Worm (Caenorhabditis elegans) whole organism, L1 larva: ENCODE results near the gene ZC513.3.
A peak's percentile ranks its signal among the peaks of the same experiment; 100 is the strongest.

ENCODE experiments used
- C04F5.9 ChIP-seq: sonication (generic microtip); optimal IDR thresholded peaks from 2 replicates; lab custom pipeline; 2016; ENCODE audit warnings: missing genetic modification characterization, missing compliant biosample characterization
- C16A3.4 ChIP-seq: fragments of 150-350 bp; optimal IDR thresholded peaks from 2 replicates; lab custom pipeline; 2014; ENCODE audit warnings: missing biosample characterization, missing genetic modification characterization
- F16B12.6 ChIP-seq: fragments of 150-350 bp; optimal IDR thresholded peaks from 2 replicates; lab custom pipeline; 2014; ENCODE audit warnings: missing biosample characterization, missing genetic modification characterization
- Y116A8C.19 ChIP-seq: sonication (generic microtip); optimal IDR thresholded peaks from 2 replicates; lab custom pipeline; 2016; ENCODE audit warnings: missing compliant biosample characterization, missing genetic modification characterization, borderline replicate concordance
- alr-1 ChIP-seq: fragments of 200-800 bp; sonication (Bioruptor generic); optimal IDR thresholded peaks from 2 replicates; lab custom pipeline; 2018; ENCODE audit warnings: borderline replicate concordance, mild to moderate bottlenecking, missing genetic modification characterization, missing compliant biosample characterization
- aly-2 ChIP-seq: fragments of 150-350 bp; optimal IDR thresholded peaks from 2 replicates; lab custom pipeline; 2014; ENCODE audit warnings: missing biosample characterization, missing genetic modification characterization
- ama-1 ChIP-seq: fragments of 150-350 bp; optimal IDR thresholded peaks from 2 replicates; lab custom pipeline; 2014
- ceh-82 ChIP-seq, 3 experiments: fragments of 150-350 bp in 1 of 3; sonication (generic microtip) in 2 of 3; optimal IDR thresholded peaks; 2 replicates each; lab custom pipeline; 2014 to 2017; ENCODE audit warnings: missing biosample characterization in 3 of 3, missing genetic modification characterization in 3 of 3
- ceh-90 ChIP-seq: sonication (generic microtip); optimal IDR thresholded peaks from 2 replicates; lab custom pipeline; 2016; ENCODE audit warnings: missing genetic modification characterization, missing compliant biosample characterization
- dpl-1 ChIP-seq, 3 experiments: fragments of 150-350 bp in 2 of 3; sonication (generic microtip) in 1 of 3; optimal IDR thresholded peaks; 2 replicates each; lab custom pipeline; 2014 to 2017; ENCODE audit warnings: missing biosample characterization in 3 of 3, missing genetic modification characterization in 3 of 3, missing genetic modification reagents in 3 of 3
- dsc-1 ChIP-seq: sonication (generic microtip); optimal IDR thresholded peaks from 2 replicates; lab custom pipeline; 2016; ENCODE audit warnings: mild to moderate bottlenecking, missing genetic modification characterization, missing compliant biosample characterization
- ets-5 ChIP-seq: fragments of 200-800 bp; sonication (Bioruptor generic); IDR thresholded peaks from 2 replicates; pipeline ENCODE4 v1.3.6; 2022; ENCODE audit warnings: missing genetic modification characterization, missing compliant biosample characterization
- fkh-8 ChIP-seq: sonication (generic microtip); optimal IDR thresholded peaks from 2 replicates; lab custom pipeline; 2016; ENCODE audit warnings: mild to moderate bottlenecking, missing genetic modification characterization, missing compliant biosample characterization
- fos-1 ChIP-seq: fragments of 150-350 bp; optimal IDR thresholded peaks from 2 replicates; lab custom pipeline; 2014; ENCODE audit warnings: missing biosample characterization, missing genetic modification characterization
- grh-1 ChIP-seq: fragments of 200-800 bp; sonication (Bioruptor generic); IDR thresholded peaks from 2 replicates; pipeline ENCODE4 v1.3.6; 2022; ENCODE audit warnings: missing genetic modification reagents, missing genetic modification characterization, missing compliant biosample characterization
- isw-1 ChIP-seq: fragments of 200-800 bp; sonication (Bioruptor generic); IDR thresholded peaks from 2 replicates; pipeline ENCODE4 v1.3.6; 2022; ENCODE audit warnings: missing genetic modification characterization, missing compliant biosample characterization
- lin-13 ChIP-seq: fragments of 150-350 bp; optimal IDR thresholded peaks from 2 replicates; lab custom pipeline; 2014; ENCODE audit warnings: missing biosample characterization, missing genetic modification reagents, missing genetic modification characterization
- lin-15B ChIP-seq: fragments of 150-350 bp; sonication (generic microtip); optimal IDR thresholded peaks from 3 replicates; lab custom pipeline; 2014; ENCODE audit warnings: missing biosample characterization, missing genetic modification characterization
- lin-39 ChIP-seq: fragments of 150-350 bp; optimal IDR thresholded peaks from 2 replicates; lab custom pipeline; 2014; ENCODE audit warnings: missing biosample characterization, missing genetic modification reagents, missing genetic modification characterization
- lir-3 ChIP-seq: sonication (generic microtip); optimal IDR thresholded peaks from 2 replicates; lab custom pipeline; 2016; ENCODE audit warnings: mild to moderate bottlenecking, missing genetic modification characterization, moderate library complexity, missing compliant biosample characterization; ENCODE audit not compliant: poor library complexity
- lsy-2 ChIP-seq, 2 experiments: fragments of 150-350 bp; optimal IDR thresholded peaks; 2 replicates each; lab custom pipeline; 2014; ENCODE audit warnings: missing biosample characterization in 2 of 2, missing genetic modification characterization in 2 of 2
- mdl-1 ChIP-seq, 2 experiments: fragments of 150-350 bp; optimal IDR thresholded peaks; 2 replicates each; lab custom pipeline; 2014 to 2017; ENCODE audit warnings: missing biosample characterization in 2 of 2, missing genetic modification characterization in 2 of 2, inconsistent platforms in 1 of 2
- mef-2 ChIP-seq: fragments of 150-350 bp; optimal IDR thresholded peaks from 2 replicates; lab custom pipeline; 2014; ENCODE audit warnings: missing biosample characterization, missing genetic modification characterization
- nhr-19 ChIP-seq: fragments of 200-800 bp; sonication (Bioruptor generic); conservative IDR thresholded peaks from 2 replicates; pipeline ENCODE4 v1.3.6; 2022; ENCODE audit warnings: missing genetic modification characterization, missing compliant biosample characterization
- nhr-28 ChIP-seq: fragments of 150-350 bp; optimal IDR thresholded peaks from 2 replicates; lab custom pipeline; 2014; ENCODE audit warnings: missing biosample characterization, missing genetic modification characterization
- nhr-47 ChIP-seq: sonication (generic microtip); optimal IDR thresholded peaks from 2 replicates; lab custom pipeline; 2016; ENCODE audit warnings: mild to moderate bottlenecking, missing genetic modification characterization, moderate library complexity, missing compliant biosample characterization
- nhr-77 ChIP-seq: fragments of 150-350 bp; optimal IDR thresholded peaks from 2 replicates; lab custom pipeline; 2014; ENCODE audit warnings: missing biosample characterization, missing genetic modification characterization
- nhr-84 ChIP-seq: sonication (generic microtip); optimal IDR thresholded peaks from 2 replicates; lab custom pipeline; 2017; ENCODE audit warnings: missing biosample characterization, missing genetic modification characterization
- nhr-90 ChIP-seq: sonication (generic microtip); optimal IDR thresholded peaks from 2 replicates; lab custom pipeline; 2016; ENCODE audit warnings: mild to moderate bottlenecking, missing genetic modification characterization, missing compliant biosample characterization; ENCODE audit not compliant: poor library complexity
- pag-3 ChIP-seq: sonication (generic microtip); optimal IDR thresholded peaks from 2 replicates; lab custom pipeline; 2017; ENCODE audit warnings: missing genetic modification characterization, mild to moderate bottlenecking, missing compliant biosample characterization, antibody characterized with exemption, borderline replicate concordance; ENCODE audit not compliant: insufficient read depth
- pqm-1 ChIP-seq: sonication (generic microtip); optimal IDR thresholded peaks from 3 replicates; lab custom pipeline; 2017; ENCODE audit warnings: missing biosample characterization, missing genetic modification characterization
- rnt-1 ChIP-seq: sonication (generic microtip); optimal IDR thresholded peaks from 2 replicates; lab custom pipeline; 2016; ENCODE audit warnings: mild to moderate bottlenecking, missing genetic modification characterization, moderate library complexity, missing compliant biosample characterization
- skn-1 ChIP-seq: fragments of 150-350 bp; optimal IDR thresholded peaks from 2 replicates; lab custom pipeline; 2014; ENCODE audit warnings: missing biosample characterization, missing genetic modification characterization
- sptf-1 ChIP-seq: fragments of 150-350 bp; optimal IDR thresholded peaks from 2 replicates; lab custom pipeline; 2014; ENCODE audit warnings: missing biosample characterization, missing genetic modification characterization
- sup-37 ChIP-seq: fragments of 200-800 bp; sonication (Bioruptor generic); optimal IDR thresholded peaks from 2 replicates; lab custom pipeline; 2018; ENCODE audit warnings: mild to moderate bottlenecking, missing genetic modification characterization, missing compliant biosample characterization
- swsn-7 ChIP-seq: sonication (generic microtip); optimal IDR thresholded peaks from 2 replicates; lab custom pipeline; 2016; ENCODE audit warnings: missing genetic modification characterization, missing compliant biosample characterization
- tbx-2 ChIP-seq: sonication (generic microtip); optimal IDR thresholded peaks from 2 replicates; lab custom pipeline; 2016; ENCODE audit warnings: missing genetic modification characterization, missing compliant biosample characterization
- unc-130 ChIP-seq: fragments of 150-350 bp; optimal IDR thresholded peaks from 2 replicates; lab custom pipeline; 2017; ENCODE audit warnings: missing biosample characterization, missing genetic modification characterization, inconsistent platforms
- unc-30 ChIP-seq: sonication (generic microtip); optimal IDR thresholded peaks from 2 replicates; lab custom pipeline; 2017; ENCODE audit warnings: missing biosample characterization, missing genetic modification characterization
- vab-15 ChIP-seq: sonication (generic microtip); optimal IDR thresholded peaks from 2 replicates; lab custom pipeline; 2017; ENCODE audit warnings: missing genotype, mild to moderate bottlenecking, missing genetic modification characterization, missing compliant biosample characterization
- xbp-1 ChIP-seq: sonication (generic microtip); optimal IDR thresholded peaks from 2 replicates; lab custom pipeline; 2016; ENCODE audit warnings: missing genetic modification characterization, missing compliant biosample characterization
- ztf-4 ChIP-seq: fragments of 150-350 bp; optimal IDR thresholded peaks from 2 replicates; lab custom pipeline; 2014; ENCODE audit warnings: missing biosample characterization, missing genetic modification characterization

The ZC513.3 gene

DNA sequence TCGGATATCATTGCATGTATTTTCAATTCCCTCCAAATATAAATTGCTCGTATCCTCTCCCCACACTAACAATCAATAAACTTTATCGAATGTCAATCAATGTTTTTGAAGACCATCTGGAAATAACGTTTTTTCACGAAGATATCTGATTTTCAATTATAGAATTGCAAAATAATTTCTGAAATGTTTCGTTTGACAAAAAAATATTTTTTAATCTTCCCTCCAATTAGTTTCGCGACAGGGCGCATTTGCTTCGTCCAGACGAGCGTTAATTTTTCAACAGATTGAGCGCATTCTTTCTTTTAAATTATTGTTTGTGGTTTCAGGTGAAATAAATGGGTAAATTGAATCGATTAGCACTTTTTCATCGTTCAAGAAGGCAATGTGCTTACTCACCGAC lies 15.7 kb upstream of the ZC513.3 start, which contains the start of gene vars-1 (continued):
- TF ChIP-seq mdl-1 (tag; optimal IDR thresholded peaks at IDR 0.05; lab: Kevin White, UChicago) = peak in 1 of 2 experiments; percentile 7
- TF ChIP-seq dpl-1 (GFP tag; optimal IDR thresholded peaks at IDR 0.05; lab: Kevin White, UChicago) = peak; percentile 92 to 97 (median 97)
- TF ChIP-seq ets-5 (GFP tag; lab: Robert Waterston, UW) = no peak
- TF ChIP-seq unc-30 (tag; lab: Kevin White, UChicago) = no peak
- TF ChIP-seq lir-3 (tag; lab: Kevin White, UChicago) = no peak
- peak; percentile 63 for TF ChIP-seq unc-130 (tag; lab: Kevin White, UChicago)
- peak; percentile 66 for TF ChIP-seq tbx-2
- TF ChIP-seq nhr-84 (tag; lab: Kevin White, UChicago) = no peak
- peak; percentile 74 to 84 for TF ChIP-seq lsy-2 (tag; optimal IDR thresholded peaks at IDR 0.05; lab: Kevin White, UChicago)
- TF ChIP-seq grh-1 (GFP tag; lab: Robert Waterston, UW) = no peak
- no peak for TF ChIP-seq lin-13 (GFP tag; lab: Kevin White, UChicago)
- peak; percentile 0 for TF ChIP-seq aly-2
- peak; percentile 57 for TF ChIP-seq skn-1 (tag; lab: Kevin White, UChicago)
- peak; percentile 58 for TF ChIP-seq xbp-1 (tag; lab: Kevin White, UChicago)
- peak; percentile 52 for TF ChIP-seq F16B12.6 (tag; lab: Kevin White, UChicago)
- TF ChIP-seq nhr-90 (tag; lab: Kevin White, UChicago) = peak; percentile 61
- TF ChIP-seq nhr-47 = peak; percentile 70
- TF ChIP-seq ceh-82 (tag; optimal IDR thresholded peaks at IDR 0.05; lab: Kevin White, UChicago) = peak in 2 of 3 experiments; percentile 47 to 69
- peak; percentile 67 for TF ChIP-seq C16A3.4 (tag; lab: Kevin White, UChicago)
- peak; percentile 51 for TF ChIP-seq nhr-77 (tag; lab: Kevin White, UChicago)
- no peak for TF ChIP-seq sptf-1 (tag; lab: Kevin White, UChicago)
- peak; percentile 53 for TF ChIP-seq swsn-7 (tag; lab: Kevin White, UChicago)
- no peak for TF ChIP-seq mef-2 (tag; lab: Kevin White, UChicago)
- peak; percentile 63 for TF ChIP-seq nhr-19 (GFP tag; lab: Robert Waterston, UW)
- TF ChIP-seq Y116A8C.19 (tag; lab: Kevin White, UChicago) = no peak
- TF ChIP-seq lin-15B (tag; lab: Kevin White, UChicago) = peak; percentile 40
- peak; percentile 18 for TF ChIP-seq fos-1 (tag; lab: Kevin White, UChicago)

ce11 chrV:8034811-8035210 lies 12.0 kb upstream of the ZC513.3 start, which contains the start of gene algn-12:
Gene algn-12 (plus strand): TSS chrV:8035111.
- TF ChIP-seq vab-15 (no peak), F16B12.6 (tag; lab: Kevin White, UChicago) (no peak), nhr-28 (no peak), C04F5.9 (tag; lab: Kevin White, UChicago) (no peak), sup-37 (GFP tag; lab: Kevin White, UChicago) (no peak), mef-2 (tag; lab: Kevin White, UChicago) (no peak), lin-39 (tag; lab: Kevin White, UChicago) (no peak), unc-30 (tag; lab: Kevin White, UChicago) (no peak), skn-1 (tag; lab: Kevin White, UChicago) (no peak), fkh-8 (tag; lab: Kevin White, UChicago) (no peak), ztf-4 (tag; lab: Kevin White, UChicago) (no peak), isw-1 (GFP tag; lab: Robert Waterston, UW) (no peak), ets-5 (GFP tag; lab: Robert Waterston, UW) (no peak), ceh-82 (tag; optimal IDR thresholded peaks at IDR 0.05; lab: Kevin White, UChicago) (no peak), lsy-2 (tag; optimal IDR thresholded peaks at IDR 0.05; lab: Kevin White, UChicago) (no peak), ama-1 (lab: Kevin White, UChicago) (no peak), ceh-90 (tag; lab: Kevin White, UChicago) (no peak), alr-1 (tag; lab: Kevin White, UChicago) (no peak)

ce11 chrV:8035947-8036346 lies 10.9 kb upstream of the ZC513.3 start, which contains the start of gene ZC513.14:
Gene ZC513.14 (minus strand): TSS chrV:8036047.
- no peak for TF ChIP-seq ama-1 (lab: Kevin White, UChicago)
- no peak for TF ChIP-seq dsc-1 (tag; lab: Kevin White, UChicago)
- no peak for TF ChIP-seq rnt-1 (tag; lab: Kevin White, UChicago)
- no peak for TF ChIP-seq lin-13 (GFP tag; lab: Kevin White, UChicago)
- TF ChIP-seq pqm-1 = no peak
- TF ChIP-seq alr-1 (tag; lab: Kevin White, UChicago) = no peak
- no peak for TF ChIP-seq tbx-2
- TF ChIP-seq dpl-1 (GFP tag; optimal IDR thresholded peaks at IDR 0.05; lab: Kevin White, UChicago) = no peak
- TF ChIP-seq lsy-2 (tag; optimal IDR thresholded peaks at IDR 0.05; lab: Kevin White, UChicago) = no peak
- no peak for TF ChIP-seq pag-3
- TF ChIP-seq fos-1 (tag; lab: Kevin White, UChicago) = no peak
- no peak for TF ChIP-seq mdl-1 (tag; optimal IDR thresholded peaks at IDR 0.05; lab: Kevin White, UChicago)
- TF ChIP-seq, all 84 proteins: peak for 0
